Fruit fly (Drosophila melanogaster): Measurements from ENCODE around the gene Fhos.

The Fhos gene

DNA sequence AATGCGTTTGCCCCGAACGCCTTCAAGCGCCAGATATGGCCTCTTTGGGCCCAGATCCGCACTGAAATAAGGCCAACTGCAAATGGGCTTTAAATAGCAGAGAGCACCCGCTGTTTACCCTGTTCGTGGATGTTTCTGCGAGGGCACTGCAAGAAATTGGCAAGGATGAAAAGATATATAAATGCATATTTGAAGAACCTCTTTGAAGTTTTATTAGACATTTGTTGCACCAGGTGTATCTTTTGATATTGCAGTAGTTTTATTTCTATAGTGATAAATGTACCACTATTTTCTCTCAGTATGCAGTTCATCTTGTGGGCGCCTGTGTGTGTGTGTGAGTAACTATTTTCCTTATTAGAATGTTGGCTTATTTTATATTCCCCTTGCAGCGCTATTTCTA, 60.1 kb downstream of the Fhos start (continued):
- TF ChIP-seq Six4 (GFP tag; optimal IDR thresholded peaks at IDR 0.05) (no peak), tx (GFP tag; optimal IDR thresholded peaks at IDR 0.05) (no peak), zfh1 (GFP tag; IDR thresholded peaks at IDR 0.05) (0 out of 3 replicates have a peak, but pooled peaks have one; percentile 35), HLHmδ (GFP tag; optimal IDR thresholded peaks at IDR 0.05) (no peak), ERR (GFP tag; optimal IDR thresholded peaks at IDR 0.05) (no peak), ap (GFP tag; IDR thresholded peaks at IDR 0.05) (peak; percentile 25; the same call in 1 of the 2 replicates), MBD-R2 (GFP tag; IDR thresholded peaks at IDR 0.05) (peak; percentile 31; the same call in 1 of the 2 replicates), cg (GFP tag; optimal IDR thresholded peaks at IDR 0.05) (no peak), lab (GFP tag; optimal IDR thresholded peaks at IDR 0.05) (peak; percentile 33), E2f2 (GFP tag; IDR thresholded peaks at IDR 0.05) (peak; percentile 46), gsb-n (tag; optimal IDR thresholded peaks at IDR 0.05) (no peak), CG13296 (GFP tag; optimal IDR thresholded peaks at IDR 0.05) (no peak), CG7271 (tag; optimal IDR thresholded peaks at IDR 0.05) (no peak), Fer3 (tag; optimal IDR thresholded peaks at IDR 0.05) (peak; percentile 17), Nf-YC (tag; optimal IDR thresholded peaks at IDR 0.05) (no peak), Dref (GFP tag; IDR thresholded peaks at IDR 0.05) (no peak), Hr51 (GFP tag; optimal IDR thresholded peaks at IDR 0.05) (peak in 1 of 2 experiments; percentile 17), HmgZ (tag; optimal IDR thresholded peaks at IDR 0.05) (no peak), CG2678 (tag; optimal IDR thresholded peaks at IDR 0.05) (peak; percentile 59), sens-2 (GFP tag; IDR thresholded peaks at IDR 0.05) (no peak), CG16863 (GFP tag; optimal IDR thresholded peaks at IDR 0.05) (peak; percentile 8), stwl (tag; optimal IDR thresholded peaks at IDR 0.05) (no peak), Ets97D (GFP tag; optimal IDR thresholded peaks at IDR 0.05) (no peak), Ada2b (GFP tag; IDR thresholded peaks at IDR 0.05) (peak; percentile 65), exex (tag; optimal IDR thresholded peaks at IDR 0.05) (no peak), Awh (GFP tag; IDR thresholded peaks at IDR 0.05) (peak; percentile 62; the same call in 1 of the 2 replicates), btn (GFP tag; optimal IDR thresholded peaks at IDR 0.05) (no peak), zfh2 (GFP tag; optimal IDR thresholded peaks at IDR 0.05) (no peak), Med (GFP tag) (peak; percentile 55), Mrtf (GFP tag; IDR thresholded peaks at IDR 0.05) (peak; percentile 54; the same call in 1 of the 3 replicates), CG6272 (GFP tag; IDR thresholded peaks at IDR 0.05) (peak; percentile 38; the same call in 1 of the 2 replicates), unc-4 (GFP tag; IDR thresholded peaks at IDR 0.05; ENCODE audit: partially characterized antibody) (no peak), Antp (GFP tag; optimal IDR thresholded peaks at IDR 0.05) (no peak), CG16779 (GFP tag; IDR thresholded peaks at IDR 0.05) (no peak), fd102C (GFP tag; optimal IDR thresholded peaks at IDR 0.05) (no peak), cwo (GFP tag; optimal IDR thresholded peaks at IDR 0.05) (no peak), Fer1 (GFP tag; optimal IDR thresholded peaks at IDR 0.05) (no peak), Kr (GFP tag; optimal IDR thresholded peaks at IDR 0.05) (no peak), nerfin-1 (tag; optimal IDR thresholded peaks at IDR 0.05) (no peak), usp (GFP tag; optimal IDR thresholded peaks at IDR 0.05) (no peak), wor (GFP tag; IDR thresholded peaks at IDR 0.05) (peak; percentile 53; the same call in 1 of the 2 replicates), CG10147 (GFP tag; optimal IDR thresholded peaks at IDR 0.05) (no peak), tup (GFP tag; optimal IDR thresholded peaks at IDR 0.05) (no peak), Sin3A (optimal IDR thresholded peaks at IDR 0.05) (no peak), CG14441 (GFP tag; IDR thresholded peaks at IDR 0.05) (peak; percentile 65), rib (GFP tag; IDR thresholded peaks at IDR 0.05) (no peak), CG2129 (GFP tag; IDR thresholded peaks at IDR 0.05; ENCODE audit: partially characterized antibody) (no peak), CG1647 (GFP tag; optimal IDR thresholded peaks at IDR 0.05) (no peak), CG11695 (GFP tag; IDR thresholded peaks at IDR 0.05) (peak; percentile 39; the same call in 1 of the 3 replicates), lmd (GFP tag; IDR thresholded peaks at IDR 0.05) (peak; percentile 67), ftz-f1 (GFP tag; optimal IDR thresholded peaks at IDR 0.05) (no peak), NC2β (GFP tag; optimal IDR thresholded peaks at IDR 0.05) (no peak)

Data from whole organism, embryonic.